Fruit fly (Drosophila melanogaster): Measurements from ENCODE around the gene Edem1.

The Edem1 gene

DNA sequence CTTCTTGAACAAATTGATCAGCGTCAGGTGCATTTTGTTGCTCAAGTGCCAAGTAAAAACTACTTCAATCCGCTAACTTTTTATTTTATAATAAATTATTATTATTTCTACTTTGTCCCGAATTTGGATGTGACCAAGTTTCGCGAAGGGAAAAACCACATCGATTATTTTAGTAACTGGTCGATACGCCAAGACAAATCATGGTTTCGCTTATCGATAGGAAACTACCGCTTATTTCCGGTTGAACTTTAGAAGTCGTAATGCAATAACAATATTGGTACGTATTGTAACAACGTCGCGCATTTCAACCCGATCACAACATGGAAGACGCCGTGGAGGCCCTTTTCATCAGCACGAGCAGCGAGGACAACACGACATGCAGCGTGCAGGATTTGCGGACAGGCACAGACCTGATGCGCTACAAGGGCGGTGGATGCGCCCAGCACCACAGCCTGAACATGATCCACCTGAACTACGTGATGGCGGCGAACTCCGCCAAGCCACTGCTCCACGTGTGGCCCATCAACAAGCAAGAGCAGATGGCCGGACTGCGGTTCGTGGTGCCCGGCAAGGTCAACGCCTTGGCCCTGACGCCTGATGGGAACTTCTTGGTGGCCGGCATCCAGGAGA lies 31.4 kb downstream of the Edem1 start, which contains the start of the genes CG14817 and CG14805 (continued):
- TF ChIP-seq CG2129 (GFP tag; IDR thresholded peaks at IDR 0.05; ENCODE audit: partially characterized antibody): no peak
- no peak for TF ChIP-seq sd (tag; optimal IDR thresholded peaks at IDR 0.05)
- peak; percentile 55; the same call in 2 of the 4 replicates for TF ChIP-seq Dll (GFP tag; IDR thresholded peaks at IDR 0.05; ENCODE audit: partially characterized antibody)
- TF ChIP-seq CG14667 (GFP tag; IDR thresholded peaks at IDR 0.05): no peak
- TF ChIP-seq Atf-2 (GFP tag; optimal IDR thresholded peaks at IDR 0.05): no peak
- peak; percentile 92 for TF ChIP-seq CG13296 (GFP tag; optimal IDR thresholded peaks at IDR 0.05)
- no peak for TF ChIP-seq Doc2 (GFP tag; IDR thresholded peaks at IDR 0.05)
- TF ChIP-seq sna (GFP tag; IDR thresholded peaks at IDR 0.05; ENCODE audit: partially characterized antibody): 0 out of 2 replicates have a peak, but pooled peaks have one; percentile 49
- peak; percentile 11 for TF ChIP-seq repo (GFP tag; optimal IDR thresholded peaks at IDR 0.05)
- no peak for TF ChIP-seq Hey (tag; optimal IDR thresholded peaks at IDR 0.05)
- TF ChIP-seq dpn (GFP tag; optimal IDR thresholded peaks at IDR 0.05): peak; percentile 11 to 26
- TF ChIP-seq grau (tag; optimal IDR thresholded peaks at IDR 0.05): peak; percentile 66
- TF ChIP-seq pum (GFP tag; optimal IDR thresholded peaks at IDR 0.05): no peak
- TF ChIP-seq Asciz (GFP tag; optimal IDR thresholded peaks at IDR 0.05): no peak
- TF ChIP-seq CG10565 (GFP tag; optimal IDR thresholded peaks at IDR 0.05): no peak
- TF ChIP-seq CG10431 (GFP tag; optimal IDR thresholded peaks at IDR 0.05): peak; percentile 81
- no peak for TF ChIP-seq CG31224 (GFP tag; IDR thresholded peaks at IDR 0.05)
- TF ChIP-seq nerfin-2 (GFP tag; IDR thresholded peaks at IDR 0.05; ENCODE audit: partially characterized antibody): no peak
- TF ChIP-seq cad (GFP tag; optimal IDR thresholded peaks at IDR 0.05): no peak
- TF ChIP-seq CG6854 (GFP tag; optimal IDR thresholded peaks at IDR 0.05): peak; percentile 83
- TF ChIP-seq nerfin-1 (tag; optimal IDR thresholded peaks at IDR 0.05): peak; percentile 65
- TF ChIP-seq lab (GFP tag; optimal IDR thresholded peaks at IDR 0.05): peak; percentile 92
- peak; percentile 76 for TF ChIP-seq CG10147 (GFP tag; optimal IDR thresholded peaks at IDR 0.05)
- TF ChIP-seq CG32772 (GFP tag; IDR thresholded peaks at IDR 0.05): no peak
- TF ChIP-seq chif (GFP tag; optimal IDR thresholded peaks at IDR 0.05): peak in 1 of 2 experiments; percentile 5
- TF ChIP-seq otp (GFP tag; IDR thresholded peaks at IDR 0.05): 0 out of 3 replicates have a peak, but pooled peaks have one; percentile 48
- TF ChIP-seq MTF-1 (GFP tag; optimal IDR thresholded peaks at IDR 0.05; ENCODE audit: borderline replicate concordance): peak; percentile 92
- peak; percentile 66 for TF ChIP-seq Fer2 (tag; optimal IDR thresholded peaks at IDR 0.05)
- TF ChIP-seq Dip2 (GFP tag; IDR thresholded peaks at IDR 0.05): no peak
- no peak for TF ChIP-seq aop (GFP tag; IDR thresholded peaks at IDR 0.05)
- no peak for TF ChIP-seq CG18476 (GFP tag; optimal IDR thresholded peaks at IDR 0.05)
- TF ChIP-seq CG4282 (GFP tag; optimal IDR thresholded peaks at IDR 0.05): no peak
- peak; percentile 54 for TF ChIP-seq stc (GFP tag; IDR thresholded peaks at IDR 0.05)
- no peak for TF ChIP-seq sc (optimal IDR thresholded peaks at IDR 0.05)
- TF ChIP-seq sc (GFP tag; optimal IDR thresholded peaks at IDR 0.05): no peak
- TF ChIP-seq Spps (tag; optimal IDR thresholded peaks at IDR 0.05): peak; percentile 56
- no peak for TF ChIP-seq shn (GFP tag; optimal IDR thresholded peaks at IDR 0.05)
- peak; percentile 31 for TF ChIP-seq CG8359 (GFP tag; optimal IDR thresholded peaks at IDR 0.05; ENCODE audit: borderline replicate concordance)
- TF ChIP-seq nom (GFP tag; optimal IDR thresholded peaks at IDR 0.05): peak; percentile 90
- TF ChIP-seq CG17802 (tag; optimal IDR thresholded peaks at IDR 0.05): peak; percentile 20
- peak; percentile 51 for TF ChIP-seq Nf-YB (GFP tag; optimal IDR thresholded peaks at IDR 0.05)
- peak; percentile 74 for TF ChIP-seq pfk (GFP tag; optimal IDR thresholded peaks at IDR 0.05)
- TF ChIP-seq gt (GFP tag; IDR thresholded peaks at IDR 0.05): no peak
- no peak for TF ChIP-seq CG2199 (GFP tag; IDR thresholded peaks at IDR 0.05)
- no peak for TF ChIP-seq run (tag; optimal IDR thresholded peaks at IDR 0.05)
- TF ChIP-seq CG3838 (GFP tag; optimal IDR thresholded peaks at IDR 0.05): no peak
- no peak for TF ChIP-seq vfl (GFP tag; optimal IDR thresholded peaks at IDR 0.05)
- TF ChIP-seq tin (GFP tag; optimal IDR thresholded peaks at IDR 0.05): peak; percentile 24
- peak; percentile 55; the same call in 1 of the 3 replicates for TF ChIP-seq CG11695 (GFP tag; IDR thresholded peaks at IDR 0.05)
